Worm (Caenorhabditis elegans) whole organism, midembryonic: Measurements from ENCODE around the gene F59B2.9.

Source experiments
- T22C8.4 ChIP-seq: fragments of 200-800 bp; sonication (Bioruptor generic); IDR thresholded peaks from 2 replicates; pipeline ENCODE4 v1.3.6; 2022; ENCODE audit warnings: missing genetic modification characterization, missing compliant biosample characterization
- cog-1 ChIP-seq: sonication (generic microtip); optimal IDR thresholded peaks from 2 replicates; lab custom pipeline; 2016; ENCODE audit warnings: missing genetic modification characterization, missing compliant biosample characterization
- flt-1 ChIP-seq: fragments of 200-800 bp; sonication (Bioruptor generic); IDR thresholded peaks from 2 replicates; pipeline ENCODE4 v1.3.6; 2022; ENCODE audit warnings: missing genetic modification characterization, missing compliant biosample characterization
- klf-2 ChIP-seq: fragments of 200-800 bp; sonication (Bioruptor generic); conservative IDR thresholded peaks from 2 replicates; pipeline ENCODE4 v1.3.6; 2022; ENCODE audit warnings: missing genetic modification reagents, missing genetic modification characterization, missing compliant biosample characterization
- med-1 ChIP-seq: sonication (generic microtip); optimal IDR thresholded peaks from 2 replicates; lab custom pipeline; 2017; ENCODE audit warnings: missing genetic modification characterization, mild to moderate bottlenecking, missing compliant biosample characterization, antibody characterized with exemption, missing genetic modification reagents; ENCODE audit not compliant: insufficient read depth
- ref-1 ChIP-seq: fragments of 200-800 bp; sonication (Bioruptor generic); conservative IDR thresholded peaks from 2 replicates; pipeline ENCODE4 v1.3.6; 2022; ENCODE audit warnings: missing genetic modification reagents, missing genetic modification characterization, missing compliant biosample characterization
- tab-1 ChIP-seq: fragments of 200-800 bp; sonication (Bioruptor generic); IDR thresholded peaks from 2 replicates; pipeline ENCODE4 v1.3.6; 2022; ENCODE audit warnings: missing genetic modification characterization, missing compliant biosample characterization
- ztf-23 ChIP-seq: fragments of 200-800 bp; sonication (Bioruptor generic); IDR thresholded peaks from 2 replicates; pipeline ENCODE4 v1.3.6; 2022; ENCODE audit warnings: missing genetic modification reagents, missing genetic modification characterization, missing compliant biosample characterization
- ztf-29 ChIP-seq: fragments of 200-800 bp; sonication (Bioruptor generic); IDR thresholded peaks from 2 replicates; pipeline ENCODE4 v1.3.6; 2022; ENCODE audit warnings: missing genetic modification reagents, missing genetic modification characterization, missing compliant biosample characterization

Gene F59B2.9

ce11 chrIII:8983135-8983534, 29.1 kb downstream of the F59B2.9 start:
- TF ChIP-seq T22C8.4 (GFP tag; lab: Robert Waterston, UW) (no peak), cog-1 (tag; lab: Kevin White, UChicago) (no peak)

ce11 chrIII:8981847-8982479, 30.2 kb downstream of the F59B2.9 start, which contains the start of gene pde-2:
Gene pde-2 (minus strand): TSS chrIII:8981897.
- TF ChIP-seq ztf-23 (GFP tag; lab: Robert Waterston, UW) (0 out of 2 replicates have a peak, but pooled peaks have one; percentile 44), ref-1 (no peak), klf-2 (no peak), ztf-29 (no peak), med-1 (GFP tag; lab: Kevin White, UChicago) (no peak), flt-1 (GFP tag; lab: Robert Waterston, UW) (0 out of 2 replicates have a peak, but pooled peaks have one; percentile 10), tab-1 (no peak), T22C8.4 (GFP tag; lab: Robert Waterston, UW) (no peak), cog-1 (tag; lab: Kevin White, UChicago) (no peak)

DNA sequence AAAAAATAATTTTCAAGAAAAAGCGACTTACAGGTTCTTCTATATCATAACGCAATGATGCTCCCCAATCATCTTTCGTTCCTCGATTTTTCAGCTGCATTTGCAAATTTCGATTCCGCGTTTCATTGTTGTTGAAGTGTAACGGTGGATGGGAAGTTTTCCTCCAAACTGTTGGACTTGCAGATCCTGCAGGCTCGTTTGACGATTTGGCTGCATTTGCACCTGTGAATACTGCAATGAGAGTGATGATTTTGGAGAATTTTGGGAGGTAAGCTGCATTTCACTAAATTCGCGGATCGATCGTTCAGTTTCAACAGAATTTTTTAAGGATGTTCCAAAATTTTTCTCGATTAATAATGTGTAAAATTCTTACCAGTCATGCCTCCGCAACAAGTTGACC, 31.3 kb downstream of the F59B2.9 start:
- TF ChIP-seq ztf-29 (no peak), med-1 (GFP tag; lab: Kevin White, UChicago) (no peak), flt-1 (GFP tag; lab: Robert Waterston, UW) (no peak), tab-1 (no peak), T22C8.4 (GFP tag; lab: Robert Waterston, UW) (no peak), ref-1 (no peak), klf-2 (no peak), cog-1 (tag; lab: Kevin White, UChicago) (no peak), ztf-23 (GFP tag; lab: Robert Waterston, UW) (no peak)

DNA sequence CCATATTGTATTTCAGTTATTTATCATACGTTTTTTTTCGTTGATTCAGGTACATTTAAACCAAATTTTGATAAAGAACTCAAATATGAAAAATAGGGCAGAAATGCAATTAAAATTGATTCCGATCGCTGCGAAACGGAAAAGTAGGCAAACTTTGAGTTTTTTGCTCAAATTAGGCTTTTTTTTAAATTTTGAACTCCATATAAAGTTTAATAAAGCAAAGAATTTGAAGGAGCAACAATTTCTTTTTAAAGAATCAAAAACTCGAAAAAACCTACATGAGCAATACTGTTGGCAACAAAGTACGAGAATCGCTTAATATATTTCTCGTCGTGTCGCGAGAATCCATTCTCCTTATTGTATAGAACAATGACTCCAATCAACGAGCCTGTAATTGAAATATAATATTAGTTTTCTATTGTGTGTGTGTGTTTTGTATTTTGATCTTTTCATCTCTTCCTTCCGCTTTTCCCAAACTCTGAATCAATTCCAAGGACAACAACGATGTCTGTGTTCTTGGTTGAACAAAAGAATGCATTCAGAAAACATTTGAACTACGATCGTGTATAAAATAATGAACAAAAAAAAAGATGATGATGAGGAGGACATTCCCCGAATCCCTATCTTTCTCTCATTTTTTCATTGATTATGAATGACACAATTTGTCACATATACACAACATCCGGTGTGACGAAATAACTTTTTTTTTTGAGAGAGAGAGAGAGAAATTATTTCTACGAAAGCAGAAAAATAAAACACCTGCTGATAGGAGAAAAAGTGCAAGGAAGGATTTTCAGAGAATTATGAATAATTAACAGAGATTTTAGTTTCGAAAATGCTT, 33.5 kb downstream of the F59B2.9 start:
- TF ChIP-seq flt-1 (GFP tag; lab: Robert Waterston, UW) = no peak
- no peak for TF ChIP-seq ztf-23 (GFP tag; lab: Robert Waterston, UW)
- TF ChIP-seq klf-2 = no peak
- TF ChIP-seq cog-1 (tag; lab: Kevin White, UChicago) = no peak
- TF ChIP-seq tab-1 = no peak
- no peak for TF ChIP-seq ref-1
- no peak for TF ChIP-seq med-1 (GFP tag; lab: Kevin White, UChicago)
- TF ChIP-seq T22C8.4 (GFP tag; lab: Robert Waterston, UW) = no peak
- no peak for TF ChIP-seq ztf-29

DNA sequence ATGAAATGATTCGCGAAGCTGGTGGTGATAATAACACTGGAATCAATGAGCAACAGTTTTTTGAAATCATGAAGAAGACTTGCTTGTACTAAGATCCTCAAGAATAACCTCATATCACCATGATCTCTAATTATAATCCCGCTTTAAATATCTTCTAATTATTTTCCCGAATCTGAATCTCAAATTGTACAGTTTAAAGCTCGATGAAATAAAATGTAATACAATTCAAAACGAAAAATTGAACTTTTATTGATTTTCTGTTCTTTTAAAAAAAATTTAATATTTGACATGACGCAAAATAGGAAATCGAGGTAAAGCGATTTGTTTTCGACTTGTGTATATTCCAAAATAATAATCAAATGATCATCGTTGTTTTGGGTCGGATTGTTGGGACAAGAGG, 37.4 kb downstream of the F59B2.9 start:
- no peak for TF ChIP-seq ztf-23 (GFP tag; lab: Robert Waterston, UW)
- no peak for TF ChIP-seq klf-2
- TF ChIP-seq cog-1 (tag; lab: Kevin White, UChicago) = no peak
- no peak for TF ChIP-seq tab-1
- no peak for TF ChIP-seq med-1 (GFP tag; lab: Kevin White, UChicago)
- TF ChIP-seq flt-1 (GFP tag; lab: Robert Waterston, UW) = no peak

- TF ChIP-seq ref-1 (no peak), flt-1 (GFP tag; lab: Robert Waterston, UW) (no peak)
These were observed 38.4 kb downstream of the F59B2.9 start, which contains the start of gene R08D7.5 for ce11 chrIII:8973826-8974225. Gene R08D7.5 (plus strand): TSS chrIII:8974126.

ce11 chrIII:8973163-8973562, 39.0 kb downstream of the F59B2.9 start:
- TF ChIP-seq ztf-23 (GFP tag; lab: Robert Waterston, UW) = no peak
- TF ChIP-seq T22C8.4 (GFP tag; lab: Robert Waterston, UW) = no peak
- no peak for TF ChIP-seq flt-1 (GFP tag; lab: Robert Waterston, UW)
- TF ChIP-seq tab-1 = no peak
- no peak for TF ChIP-seq ref-1
- TF ChIP-seq klf-2 = no peak
- TF ChIP-seq med-1 (GFP tag; lab: Kevin White, UChicago) = no peak
- no peak for TF ChIP-seq cog-1 (tag; lab: Kevin White, UChicago)

ce11 chrIII:8971255-8972020, 40.8 kb downstream of the F59B2.9 start, which contains the start of the genes eif-3.D and R08D7.4:
Gene eif-3.D (minus strand): TSS chrIII:8971578.
Gene R08D7.4 (plus strand): TSS chrIII:8971892.
- TF ChIP-seq ztf-23 (GFP tag; lab: Robert Waterston, UW) = peak; percentile 66; the same call in 1 of the 2 replicates
- TF ChIP-seq ztf-29 = no peak
- TF ChIP-seq tab-1 = peak; percentile 57; the same call in 1 of the 2 replicates
- TF ChIP-seq ref-1 = no peak
- TF ChIP-seq med-1 (GFP tag; lab: Kevin White, UChicago) = peak; percentile 54
- 0 out of 2 replicates have a peak, but pooled peaks have one; percentile 47 for TF ChIP-seq flt-1 (GFP tag; lab: Robert Waterston, UW)
- no peak for TF ChIP-seq T22C8.4 (GFP tag; lab: Robert Waterston, UW)
- no peak for TF ChIP-seq klf-2

DNA sequence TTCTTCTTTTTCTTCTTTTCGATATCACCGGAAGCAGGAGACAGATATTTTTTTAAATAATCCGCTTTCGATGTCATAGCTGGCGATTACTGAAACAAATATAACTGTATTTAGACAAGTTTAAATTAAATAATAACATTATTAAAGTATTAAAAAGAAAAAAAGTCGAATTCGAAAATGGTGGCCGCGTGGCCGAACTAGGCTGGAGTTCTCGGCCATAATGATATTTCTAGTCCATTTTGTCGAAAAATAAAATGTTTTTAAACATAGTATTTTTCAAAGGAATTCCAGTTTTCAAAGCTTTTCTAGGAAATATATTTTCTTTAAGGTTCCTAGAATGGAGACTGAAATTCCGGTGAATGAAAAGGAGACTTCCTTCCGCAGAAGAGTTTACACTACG, 44.6 kb downstream of the F59B2.9 start, which contains the start of the genes bud-13 and rpap-2:
TSS of gene bud-13 (minus strand) at position 89 of the 400 bp plus-strand sequence.
TSS of gene rpap-2 (plus strand) at position 329 of the 400 bp plus-strand sequence.
- TF ChIP-seq klf-2 (no peak), ref-1 (no peak), cog-1 (tag; lab: Kevin White, UChicago) (no peak)
